Worm (Caenorhabditis elegans): ENCODE data around the gene F59B1.2.

- TF ChIP-seq him-1 (tag; optimal IDR thresholded peaks at IDR 0.05) (no peak), W03F9.2 (tag; optimal IDR thresholded peaks at IDR 0.05) (no peak)
These were observed 16.3 kb downstream of the F59B1.2 start, which contains the start of gene str-114 for ce11 chrV:3649473-3649872.
